Fruit fly (Drosophila melanogaster) whole organism, wandering third instar larva: ENCODE measurements around the gene Gad1.

ENCODE experiments used
- CG32264 ChIP-seq: fragments of 200-800 bp; sonication (Bioruptor generic); optimal IDR thresholded peaks from 2 replicates; lab custom pipeline; 2016; ENCODE audit warnings: missing biosample characterization, missing genetic modification characterization
- Dif ChIP-seq: fragments of 200-275, 200-300 bp; sonication (Bioruptor generic); optimal IDR thresholded peaks from 2 replicates; lab custom pipeline; 2018; ENCODE audit warnings: missing biosample characterization, missing genetic modification characterization; ENCODE audit not compliant: partially characterized antibody
- Myc ChIP-seq: fragments of >200 bp; optimal IDR thresholded peaks from 2 replicates; lab custom pipeline; 2017
- dsf ChIP-seq: sonication (Bioruptor generic); optimal IDR thresholded peaks from 2 replicates; lab custom pipeline; 2016; ENCODE audit warnings: missing biosample characterization, missing genetic modification characterization, borderline replicate concordance
- ey ChIP-seq: fragments of 200-800 bp; sonication (Bioruptor generic); optimal IDR thresholded peaks from 2 replicates; lab custom pipeline; 2016; ENCODE audit warnings: missing biosample characterization, missing genetic modification characterization
- foxo ChIP-seq, 2 experiments: fragments of 200-800 bp; sonication (Bioruptor generic); optimal IDR thresholded peaks; 2 replicates in 1 of 2; 3 replicates in 1 of 2; lab custom pipeline; 2016 to 2017; ENCODE audit warnings: missing biosample characterization in 2 of 2, missing genetic modification characterization in 2 of 2
- h ChIP-seq: fragments of 200-800 bp; sonication (Bioruptor generic); optimal IDR thresholded peaks from 3 replicates; lab custom pipeline; 2016; ENCODE audit warnings: missing biosample characterization, mild to moderate bottlenecking, missing genetic modification characterization
- lola ChIP-seq: fragments of >200 bp; optimal IDR thresholded peaks from 2 replicates; lab custom pipeline; 2017; ENCODE audit warnings: missing biosample characterization, missing genetic modification characterization
- pan ChIP-seq: fragments of >200 bp; optimal IDR thresholded peaks from 2 replicates; lab custom pipeline; 2017
- psq ChIP-seq: fragments of 200-800 bp; sonication (Bioruptor generic); optimal IDR thresholded peaks from 3 replicates; lab custom pipeline; 2017; ENCODE audit warnings: missing biosample characterization, mild to moderate bottlenecking, missing genetic modification characterization, moderate library complexity
- sage ChIP-seq: fragments of 200-800 bp; sonication (Bioruptor generic); optimal IDR thresholded peaks from 2 replicates; lab custom pipeline; 2016; ENCODE audit warnings: missing biosample characterization, mild to moderate bottlenecking, missing genetic modification characterization
- usp ChIP-seq: fragments of >200 bp; optimal IDR thresholded peaks from 2 replicates; lab custom pipeline; 2017; ENCODE audit warnings: missing biosample characterization, missing genetic modification characterization

DNA sequence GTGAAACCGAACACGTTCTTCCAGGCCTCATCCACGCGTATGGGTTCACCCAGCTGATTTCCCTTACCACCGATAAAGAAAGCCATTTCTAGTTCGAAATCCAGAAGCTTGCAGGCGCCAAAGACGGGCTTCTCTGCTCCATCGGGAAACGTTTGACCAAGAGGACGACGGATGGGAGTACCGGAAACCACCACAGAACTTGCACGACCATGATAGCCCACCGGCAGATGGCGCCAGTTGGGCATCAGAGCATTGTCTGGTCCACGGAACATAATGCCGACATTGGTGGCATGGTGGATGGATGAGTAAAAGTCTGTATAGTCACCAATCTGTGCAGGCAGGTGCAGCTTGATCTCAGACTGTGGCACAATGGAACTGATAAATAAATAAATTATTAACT is 15.8 kb downstream of the Gad1 start:
- no peak for TF ChIP-seq usp (GFP tag; lab: Kevin White, UChicago)
- no peak for TF ChIP-seq Myc (lab: Kevin White, UChicago)
- no peak for TF ChIP-seq Dif (GFP tag; lab: Kevin White, UChicago)
- no peak for TF ChIP-seq pan (lab: Kevin White, UChicago)
- TF ChIP-seq CG32264 (GFP tag; lab: Kevin White, UChicago): no peak
- TF ChIP-seq sage (GFP tag; lab: Kevin White, UChicago): no peak
- no peak for TF ChIP-seq lola (GFP tag; lab: Kevin White, UChicago)
- TF ChIP-seq ey (GFP tag; lab: Kevin White, UChicago): no peak
- no peak for TF ChIP-seq h (GFP tag; lab: Kevin White, UChicago)
- TF ChIP-seq psq (GFP tag; lab: Kevin White, UChicago): no peak
- no peak for TF ChIP-seq dsf
- no peak for TF ChIP-seq foxo (GFP tag; optimal IDR thresholded peaks at IDR 0.05; lab: Kevin White, UChicago)
